Worm (Caenorhabditis elegans): ENCODE data around the gene srx-96.

srx-96 gene

DNA sequence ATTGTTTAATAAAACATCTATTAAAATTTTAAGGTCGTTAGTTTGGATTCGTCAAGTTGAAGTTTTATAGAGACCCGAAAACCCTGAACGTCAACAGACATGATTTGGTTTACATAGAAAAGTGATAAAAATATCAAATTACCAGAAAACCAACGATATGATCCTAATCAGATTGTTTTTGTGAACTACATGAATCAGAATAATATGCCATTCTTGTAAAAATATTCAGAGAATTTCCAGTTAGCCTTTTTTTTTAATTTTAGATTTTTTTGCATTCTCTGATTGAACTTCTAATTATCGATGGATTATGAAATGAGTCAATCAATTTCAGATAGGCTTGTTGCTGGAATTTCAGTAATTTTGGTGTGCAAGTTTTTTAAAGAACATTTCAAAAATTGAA is at the start of gene srx-96:
srx-96 (plus strand) TSS at position 301 of the 400 bp plus-strand sequence.
- no peak for TF ChIP-seq akir-1 (GFP tag; optimal IDR thresholded peaks at IDR 0.05)
- no peak for TF ChIP-seq lin-35 (GFP tag; optimal IDR thresholded peaks at IDR 0.05)
- TF ChIP-seq F57A8.1 (GFP tag; optimal IDR thresholded peaks at IDR 0.05) = no peak
- TF ChIP-seq mel-28 (tag; optimal IDR thresholded peaks at IDR 0.05; ENCODE audit: borderline replicate concordance) = no peak
- TF ChIP-seq nfya-1 (tag; optimal IDR thresholded peaks at IDR 0.05; ENCODE audit: borderline replicate concordance, insufficient read depth) = no peak
- TF ChIP-seq nhr-120 (GFP tag; IDR thresholded peaks at IDR 0.05) = no peak
- TF ChIP-seq sptf-2 (GFP tag; optimal IDR thresholded peaks at IDR 0.05) = no peak

DNA sequence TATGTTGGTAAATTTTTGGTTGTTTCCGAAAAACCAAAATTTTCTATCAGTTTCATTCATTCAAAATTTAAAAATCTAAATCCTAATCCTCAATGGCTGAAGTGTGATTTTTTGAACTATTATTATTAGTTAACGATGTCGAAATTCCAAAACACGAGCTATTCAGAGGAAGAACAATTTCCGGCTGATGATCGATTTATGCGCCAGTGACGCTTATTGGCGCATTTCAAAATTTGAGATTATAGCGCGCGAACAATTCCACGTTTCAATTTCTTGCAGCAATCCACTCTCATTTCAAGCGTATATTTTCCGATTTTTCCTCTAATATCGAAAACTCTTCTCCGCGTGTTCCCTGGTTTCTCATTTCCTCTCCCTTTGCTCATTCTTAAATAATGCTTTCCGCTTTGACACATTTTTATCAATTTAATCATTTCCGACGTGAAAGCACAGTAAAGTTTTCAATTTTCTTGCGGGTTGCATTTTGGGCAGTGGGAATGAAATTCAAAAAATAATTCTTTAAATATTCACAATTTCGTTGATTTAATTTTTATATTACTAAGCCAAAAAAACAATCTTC is 46.7 kb upstream of the srx-96 start:
- peak; percentile 46 for TF ChIP-seq snpc-3.4 (tag; optimal IDR thresholded peaks at IDR 0.05)
- TF ChIP-seq atf-7 (tag; optimal IDR thresholded peaks at IDR 0.05) = peak; percentile 38
- no peak for TF ChIP-seq sptf-2 (GFP tag; optimal IDR thresholded peaks at IDR 0.05)
- TF ChIP-seq lin-54 (GFP tag; optimal IDR thresholded peaks at IDR 0.05) = peak; percentile 38
- TF ChIP-seq B0019.2 (GFP tag; conservative IDR thresholded peaks at IDR 0.05) = 0 out of 2 replicates have a peak, but pooled peaks have one; percentile 9
- peak; percentile 59 for TF ChIP-seq efl-1 (GFP tag; optimal IDR thresholded peaks at IDR 0.05)
- no peak for TF ChIP-seq C17E4.6 (GFP tag; IDR thresholded peaks at IDR 0.05)
- no peak for TF ChIP-seq rec-8 (tag; optimal IDR thresholded peaks at IDR 0.05)
- no peak for TF ChIP-seq mel-28 (tag; optimal IDR thresholded peaks at IDR 0.05; ENCODE audit: borderline replicate concordance)
- peak; percentile 46 for TF ChIP-seq lsl-1 (GFP tag; optimal IDR thresholded peaks at IDR 0.05)
- TF ChIP-seq ceh-27 (GFP tag; optimal IDR thresholded peaks at IDR 0.05) = peak; percentile 6
- TF ChIP-seq mxl-1 (tag; optimal IDR thresholded peaks at IDR 0.05) = no peak
- TF ChIP-seq let-526 (GFP tag; IDR thresholded peaks at IDR 0.05) = no peak
- TF ChIP-seq D2030.7 (GFP tag; IDR thresholded peaks at IDR 0.05) = peak; percentile 68
- TF ChIP-seq F37B4.10 (GFP tag; IDR thresholded peaks at IDR 0.05) = no peak
- TF ChIP-seq dpff-1 (tag; optimal IDR thresholded peaks at IDR 0.05) = no peak
- no peak for TF ChIP-seq lin-26 (GFP tag; IDR thresholded peaks at IDR 0.05)
- peak; percentile 91 for TF ChIP-seq ztf-18 (tag; optimal IDR thresholded peaks at IDR 0.05)
- no peak for TF ChIP-seq T26A5.8 (tag; optimal IDR thresholded peaks at IDR 0.05)
- no peak for TF ChIP-seq Y53F4B.3 (GFP tag; IDR thresholded peaks at IDR 0.05)
- TF ChIP-seq tbp1 (GFP tag; optimal IDR thresholded peaks at IDR 0.05) = peak; percentile 18
- peak; percentile 37 for TF ChIP-seq tlf-1 (GFP tag; optimal IDR thresholded peaks at IDR 0.05)
- no peak for TF ChIP-seq snpc-4 (GFP tag; optimal IDR thresholded peaks at IDR 0.05)
- peak in 3 of 4 experiments; percentile 8 to 39 (median 9) for TF ChIP-seq snpc-4 (tag; optimal IDR thresholded peaks at IDR 0.05)
- TF ChIP-seq bed-1 (GFP tag; IDR thresholded peaks at IDR 0.05) = no peak
- no peak for TF ChIP-seq egl-18 (GFP tag; IDR thresholded peaks at IDR 0.05)
- TF ChIP-seq ekl-4 (GFP tag; IDR thresholded peaks at IDR 0.05) = no peak
- TF ChIP-seq cebp-1 (GFP tag; IDR thresholded peaks at IDR 0.05) = no peak
- peak; percentile 70 for TF ChIP-seq cebp-1 (tag; optimal IDR thresholded peaks at IDR 0.05)
- TF ChIP-seq mcd-1 (GFP tag; IDR thresholded peaks at IDR 0.05) = peak; percentile 50
- peak; percentile 71 for TF ChIP-seq dox-1 (GFP tag; IDR thresholded peaks at IDR 0.05)
- TF ChIP-seq lag-1 (GFP tag; IDR thresholded peaks at IDR 0.05) = no peak
- no peak for TF ChIP-seq nfya-2 (GFP tag; IDR thresholded peaks at IDR 0.05)
- TF ChIP-seq ceh-91 (GFP tag; IDR thresholded peaks at IDR 0.05) = peak; percentile 46; the same call in 1 of the 2 replicates
- 0 out of 2 replicates have a peak, but pooled peaks have one; percentile 20 for TF ChIP-seq B0336.3 (GFP tag; IDR thresholded peaks at IDR 0.05)
- TF ChIP-seq nhr-80 (tag; optimal IDR thresholded peaks at IDR 0.05) = peak; percentile 65
- TF ChIP-seq F49E8.2 (tag; optimal IDR thresholded peaks at IDR 0.05; ENCODE audit: insufficient read depth) = peak; percentile 41
- no peak for TF ChIP-seq T07F8.4 (tag; optimal IDR thresholded peaks at IDR 0.05)
- no peak for TF ChIP-seq ztf-6 (GFP tag; IDR thresholded peaks at IDR 0.05)
- TF ChIP-seq hlh-26 (GFP tag; conservative IDR thresholded peaks at IDR 0.05) = no peak
- no peak for TF ChIP-seq snpc-1.1 (tag; optimal IDR thresholded peaks at IDR 0.05; ENCODE audit: insufficient read depth)
